Worm (Caenorhabditis elegans): ENCODE data around the gene ZC449.1.

The ZC449.1 gene

DNA sequence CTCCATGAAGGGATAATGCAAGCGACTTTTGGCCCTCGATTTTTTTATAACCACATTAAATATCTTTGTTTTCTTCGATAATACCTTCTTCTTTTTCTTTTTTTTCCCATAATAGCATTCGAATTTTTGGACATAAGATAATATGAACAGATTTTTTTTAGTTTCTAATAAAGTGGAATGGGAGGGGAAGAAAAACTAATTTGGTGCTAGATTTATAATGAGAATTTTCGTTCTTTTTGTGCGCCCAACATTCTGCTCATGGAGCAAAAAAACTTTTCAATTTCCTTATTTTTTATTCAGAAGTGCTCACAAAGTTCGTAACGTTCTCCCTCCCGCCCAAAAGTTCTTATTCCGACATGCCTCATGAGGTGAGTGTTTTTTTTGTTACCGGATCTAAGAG, 8.4 kb upstream of the ZC449.1 start, which contains the start of gene ZC449.8:
ZC449.8 (plus strand) TSS at position 301 of the 400 bp plus-strand sequence.
- TF ChIP-seq unc-62 (GFP tag; optimal IDR thresholded peaks at IDR 0.05) = no peak

- TF ChIP-seq unc-62 (GFP tag; optimal IDR thresholded peaks at IDR 0.05) = no peak
Measured at ce11 chrX:5017591-5017990, 6.6 kb upstream of the ZC449.1 start, which contains the start of gene sek-3. Gene sek-3, plus strand, starts transcription at chrX:5017891.

DNA sequence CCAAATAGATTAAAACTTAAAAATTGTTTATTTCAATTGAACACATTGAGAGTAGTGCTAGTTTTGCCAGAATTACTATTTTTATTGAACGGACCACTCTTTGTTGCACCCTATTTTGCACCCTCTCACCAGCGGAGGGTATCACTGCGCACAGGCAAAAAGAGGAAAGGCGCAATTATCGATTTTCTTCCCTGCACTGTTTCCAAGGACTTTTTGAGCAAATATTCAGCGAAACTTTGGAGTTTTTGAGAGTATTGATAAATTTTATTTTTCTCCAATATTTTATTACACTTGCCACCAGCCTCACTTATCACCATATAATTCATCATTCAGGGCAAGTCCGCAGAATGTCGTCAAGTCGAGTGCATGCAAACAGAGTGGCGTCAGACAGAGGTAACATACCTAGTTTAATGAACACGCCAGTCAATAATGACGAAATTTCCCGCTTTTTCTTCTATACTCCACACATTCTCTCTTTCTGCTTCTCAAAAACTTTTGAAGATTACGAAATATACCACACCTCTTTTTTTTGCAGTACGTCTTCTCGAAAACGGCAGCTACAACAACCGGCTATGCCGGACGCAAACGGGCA, 6.1 kb upstream of the ZC449.1 start:
- no peak for TF ChIP-seq unc-62 (GFP tag; optimal IDR thresholded peaks at IDR 0.05)

ce11 chrX:5020996-5021395, 3.2 kb upstream of the ZC449.1 start, which contains the start of gene ZC449.2:
Gene ZC449.2, plus strand, starts transcription at chrX:5021285.
- TF ChIP-seq unc-62 (GFP tag; optimal IDR thresholded peaks at IDR 0.05) = no peak

- TF ChIP-seq unc-62 (GFP tag; optimal IDR thresholded peaks at IDR 0.05) = no peak
Measured at ce11 chrX:5022682-5023081, 1.5 kb upstream of the ZC449.1 start.

DNA sequence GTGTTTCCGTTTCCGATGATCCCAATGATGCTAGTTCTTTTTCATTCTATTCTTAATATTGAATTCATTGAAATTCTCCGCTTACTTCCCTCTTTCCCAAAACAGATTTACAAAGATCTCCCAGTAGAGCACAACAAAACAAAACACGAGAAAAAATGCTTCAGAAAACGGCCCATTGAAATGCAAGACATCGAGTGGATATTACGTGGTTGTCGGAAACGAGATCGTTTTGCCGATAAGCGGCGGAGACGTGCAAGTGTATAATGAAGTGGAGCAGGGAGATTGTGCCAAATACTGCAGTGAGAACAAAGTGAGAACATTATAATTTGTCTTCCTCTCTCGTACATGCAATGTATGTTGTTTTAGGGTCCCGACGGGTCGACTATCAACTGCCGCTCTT, 2.2 kb downstream of the ZC449.1 start:
- TF ChIP-seq unc-62 (GFP tag; optimal IDR thresholded peaks at IDR 0.05) = no peak

ce11 chrX:5027923-5028592, 3.8 kb downstream of the ZC449.1 start:
- no peak for TF ChIP-seq unc-62 (GFP tag; optimal IDR thresholded peaks at IDR 0.05)

DNA sequence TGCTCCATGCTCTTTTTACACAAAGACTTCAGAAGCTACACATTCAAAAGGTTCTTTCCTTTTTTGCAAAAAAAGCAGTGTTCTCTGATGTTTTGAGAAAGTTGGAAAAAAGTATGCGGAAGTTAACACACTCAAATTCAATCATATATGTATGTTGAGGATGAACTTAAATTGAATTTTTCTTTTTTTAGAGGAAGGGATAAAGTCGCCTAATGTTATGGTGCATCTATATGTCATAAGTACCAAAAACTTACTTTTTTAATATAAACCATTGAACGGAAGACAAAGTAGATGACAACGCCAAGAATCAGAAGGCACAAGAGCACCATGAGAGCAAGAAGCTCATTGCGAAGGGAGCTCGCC, 4.4 kb downstream of the ZC449.1 start:
- no peak for TF ChIP-seq unc-62 (GFP tag; optimal IDR thresholded peaks at IDR 0.05)

DNA sequence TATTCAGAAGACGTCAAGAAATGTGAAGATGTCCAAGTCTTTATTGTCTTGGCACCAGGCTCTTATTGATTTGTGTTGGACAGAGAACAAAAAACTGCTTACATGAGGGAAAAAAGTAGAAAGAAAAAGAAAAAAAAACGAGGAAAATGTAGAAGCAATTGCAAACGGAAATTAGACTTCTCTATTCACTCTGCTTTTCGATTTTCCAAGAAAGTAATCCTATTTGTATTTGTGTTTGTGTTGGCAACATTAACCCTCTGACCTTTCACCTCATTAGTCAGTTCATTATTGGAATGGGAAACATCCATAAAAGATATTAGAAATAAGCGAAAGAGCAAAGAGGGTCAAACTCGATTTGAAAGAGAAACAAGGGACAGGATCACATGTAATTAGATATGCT, 7.5 kb downstream of the ZC449.1 start:
- no peak for TF ChIP-seq unc-62 (GFP tag; optimal IDR thresholded peaks at IDR 0.05)

- no peak for TF ChIP-seq unc-62 (GFP tag; optimal IDR thresholded peaks at IDR 0.05)
Measured at ce11 chrX:5033868-5034267, 9.6 kb downstream of the ZC449.1 start, which contains the start of gene ZC449.4. Gene ZC449.4, minus strand, starts transcription at chrX:5033968.

DNA sequence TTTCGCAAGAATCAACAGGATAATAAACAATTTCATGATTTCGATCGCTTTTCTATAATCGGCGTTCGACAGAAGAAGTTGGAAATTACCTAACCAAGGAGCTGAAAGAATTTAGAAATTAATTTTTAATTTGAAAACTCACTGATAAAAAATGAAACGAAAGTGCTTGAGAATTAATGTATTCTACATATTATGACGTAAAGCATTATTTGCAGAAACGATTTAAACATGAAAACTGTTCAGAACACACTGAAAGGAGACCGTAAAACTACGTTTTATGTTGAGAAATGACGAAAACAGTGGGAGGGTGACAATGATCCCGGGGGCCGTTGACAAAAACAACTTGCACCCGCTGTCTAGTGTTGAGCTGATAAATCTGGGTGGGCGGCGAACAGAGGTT, 13.5 kb downstream of the ZC449.1 start, which contains the start of gene ZC449.5:
ZC449.5 (minus strand) TSS at position 101 of the 400 bp plus-strand sequence.
- TF ChIP-seq unc-62 (GFP tag; optimal IDR thresholded peaks at IDR 0.05) = no peak

- no peak for TF ChIP-seq unc-62 (GFP tag; optimal IDR thresholded peaks at IDR 0.05)
Measured at ce11 chrX:5038812-5039211, 14.6 kb downstream of the ZC449.1 start.

- no peak for TF ChIP-seq unc-62 (GFP tag; optimal IDR thresholded peaks at IDR 0.05)
Measured at ce11 chrX:5040038-5040437, 15.8 kb downstream of the ZC449.1 start.

DNA sequence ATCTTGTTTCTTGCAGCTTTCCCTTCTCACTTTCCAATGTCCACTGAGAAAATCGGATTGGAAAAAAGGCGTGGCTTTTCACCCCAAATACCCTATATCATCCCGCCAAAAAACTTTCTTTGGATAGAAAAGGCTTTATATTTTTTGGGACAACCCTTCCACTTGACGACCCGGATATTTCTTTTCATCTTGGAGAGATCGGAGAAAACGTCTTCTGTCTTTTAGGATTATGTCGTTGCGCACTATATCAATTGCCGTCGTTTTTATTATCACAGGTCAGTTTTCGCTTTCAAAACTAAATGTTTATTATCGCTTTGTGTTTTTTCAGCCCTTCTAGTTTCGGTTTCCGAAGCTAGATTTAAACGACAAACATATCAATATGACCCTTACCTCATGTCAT, 19.7 kb downstream of the ZC449.1 start, which contains the start of gene Y64H9A.2:
Y64H9A.2 (plus strand) TSS at position 90 of the 400 bp plus-strand sequence.
- no peak for TF ChIP-seq unc-62 (GFP tag; optimal IDR thresholded peaks at IDR 0.05)

DNA sequence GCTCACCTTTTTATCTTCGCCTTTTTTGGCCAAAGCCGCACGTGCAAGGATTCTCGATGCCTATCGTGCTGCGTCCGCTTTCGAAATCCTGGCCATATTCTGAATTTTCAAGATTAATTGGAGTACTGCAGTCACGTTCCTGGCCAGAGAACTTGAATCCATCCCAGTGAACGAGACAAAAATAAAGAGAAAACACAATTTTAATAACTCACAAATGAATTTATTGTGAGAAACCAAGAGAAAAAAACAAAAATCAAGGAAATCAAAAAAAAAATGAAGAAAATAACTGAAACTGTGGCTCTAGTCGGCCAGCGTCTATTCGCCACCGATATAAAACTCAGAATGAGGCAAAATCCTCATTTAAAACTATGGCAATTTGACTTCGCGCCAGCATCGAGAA, 34.9 kb downstream of the ZC449.1 start, which contains the start of gene C24H10.4:
C24H10.4 (minus strand) TSS at position 101 of the 400 bp plus-strand sequence.
- TF ChIP-seq unc-62 (GFP tag; optimal IDR thresholded peaks at IDR 0.05) = no peak

DNA sequence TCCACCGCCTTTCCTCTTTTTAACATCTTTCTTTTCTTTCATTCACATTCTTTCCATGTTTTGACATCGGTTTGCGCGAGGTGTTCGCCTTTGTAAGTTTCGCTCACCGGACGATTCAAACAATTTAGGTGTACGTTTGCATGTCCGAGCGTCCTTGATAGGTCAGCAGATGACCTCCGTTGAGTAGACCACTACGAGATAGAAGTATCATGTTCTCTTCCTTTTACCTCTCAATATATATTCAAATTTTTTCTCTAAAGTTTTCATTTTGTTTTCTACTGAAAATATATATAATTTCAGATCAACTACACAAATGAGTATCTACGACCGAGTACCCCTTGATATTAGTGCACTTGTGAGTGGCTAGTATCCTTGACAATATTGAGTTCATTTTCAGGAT, 36.5 kb downstream of the ZC449.1 start, which contains the start of gene C24H10.3:
C24H10.3 (plus strand) TSS at position 301 of the 400 bp plus-strand sequence.
- TF ChIP-seq unc-62 (GFP tag; optimal IDR thresholded peaks at IDR 0.05) = no peak

ce11 chrX:5061763-5062162, 37.5 kb downstream of the ZC449.1 start:
- no peak for TF ChIP-seq unc-62 (GFP tag; optimal IDR thresholded peaks at IDR 0.05)

Measured in whole organism, dauer.